Fruit fly (Drosophila melanogaster): Measurements from ENCODE around the gene Mau2.

DNA sequence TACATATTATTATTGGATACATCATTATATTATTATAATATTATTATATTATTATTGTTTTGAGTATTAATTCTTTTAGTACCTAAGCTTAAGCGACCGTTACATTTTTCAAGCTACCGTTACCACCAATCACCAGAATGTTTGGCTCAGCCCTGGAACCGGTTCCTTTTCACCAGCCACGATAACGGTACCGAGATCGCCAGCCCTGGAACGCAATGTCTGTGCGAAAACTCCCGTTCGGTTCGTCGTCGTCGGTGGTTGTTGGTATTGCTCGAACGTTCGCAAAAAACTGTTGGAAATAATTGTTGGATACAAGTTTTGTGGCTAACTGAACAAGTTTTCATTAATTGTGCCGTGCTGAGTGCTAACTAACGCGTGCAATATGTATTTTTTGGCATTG lies 40.7 kb downstream of the Mau2 start, which contains the start of gene CG42404:
- TF ChIP-seq ttk (optimal IDR thresholded peaks at IDR 0.05), result no peak
- no peak for TF ChIP-seq insv (optimal IDR thresholded peaks at IDR 0.05)
- no peak for TF ChIP-seq psq (optimal IDR thresholded peaks at IDR 0.05)
- no peak for TF ChIP-seq h (optimal IDR thresholded peaks at IDR 0.05)

Data from Kc167 (cell line).